Worm (Caenorhabditis elegans) whole organism, mixed stage, embryonic: ENCODE data around the gene T24A6.16.

Source experiments
- M03D4.4 ChIP-seq: sonication (generic microtip); optimal IDR thresholded peaks from 2 replicates; lab custom pipeline; 2017; ENCODE audit warnings: mild to moderate bottlenecking, missing genetic modification characterization, missing compliant biosample characterization
- bed-3 ChIP-seq: fragments of 200-800 bp; sonication (Bioruptor generic); optimal IDR thresholded peaks from 3 replicates; lab custom pipeline; 2018; ENCODE audit warnings: mild to moderate bottlenecking, missing genetic modification characterization, moderate library complexity, missing compliant biosample characterization
- blmp-1 ChIP-seq: fragments of 150-350 bp; optimal IDR thresholded peaks from 2 replicates; lab custom pipeline; 2014; ENCODE audit warnings: missing biosample characterization, missing genetic modification characterization
- ceh-39 ChIP-seq: fragments of 150-350 bp; optimal IDR thresholded peaks from 2 replicates; lab custom pipeline; 2014; ENCODE audit warnings: missing biosample characterization, missing genetic modification characterization
- ceh-43 ChIP-seq: fragments of 200-800 bp; sonication (Bioruptor generic); optimal IDR thresholded peaks from 2 replicates; lab custom pipeline; 2018; ENCODE audit warnings: mild to moderate bottlenecking, missing genetic modification characterization, moderate library complexity, missing compliant biosample characterization
- ceh-83 ChIP-seq: fragments of 200-800 bp; sonication (Bioruptor generic); optimal IDR thresholded peaks from 2 replicates; lab custom pipeline; 2018; ENCODE audit warnings: mild to moderate bottlenecking, missing genetic modification characterization, missing compliant biosample characterization
- ces-1 ChIP-seq: fragments of 150-350 bp; optimal IDR thresholded peaks from 2 replicates; lab custom pipeline; 2014; ENCODE audit warnings: missing biosample characterization, missing genetic modification reagents, missing genetic modification characterization
- cnd-1 ChIP-seq: fragments of 200-800 bp; sonication (Bioruptor generic); optimal IDR thresholded peaks from 2 replicates; lab custom pipeline; 2018; ENCODE audit warnings: mild to moderate bottlenecking, missing genetic modification characterization, missing compliant biosample characterization
- drap-1 ChIP-seq: fragments of 200-800 bp; sonication (Bioruptor generic); optimal IDR thresholded peaks from 3 replicates; lab custom pipeline; 2018; ENCODE audit warnings: mild to moderate bottlenecking, missing genetic modification characterization, missing compliant biosample characterization
- elt-1 ChIP-seq: sonication (generic microtip); optimal IDR thresholded peaks from 2 replicates; lab custom pipeline; 2017; ENCODE audit warnings: missing genetic modification characterization, mild to moderate bottlenecking, missing compliant biosample characterization, antibody characterized with exemption, moderate library complexity, borderline replicate concordance; ENCODE audit not compliant: insufficient read depth
- elt-3 ChIP-seq: fragments of 150-350 bp; optimal IDR thresholded peaks from 2 replicates; lab custom pipeline; 2014; ENCODE audit warnings: missing biosample characterization, missing genetic modification characterization
- flh-1 ChIP-seq: fragments of 200-800 bp; sonication (Bioruptor generic); optimal IDR thresholded peaks from 2 replicates; lab custom pipeline; 2018; ENCODE audit warnings: mild to moderate bottlenecking, missing genetic modification characterization, moderate library complexity, missing compliant biosample characterization
- ham-2 ChIP-seq: fragments of 200-800 bp; sonication (Bioruptor generic); optimal IDR thresholded peaks from 2 replicates; lab custom pipeline; 2018; ENCODE audit warnings: mild to moderate bottlenecking, missing genetic modification characterization, missing compliant biosample characterization
- hlh-1 ChIP-seq: fragments of 150-350 bp; optimal IDR thresholded peaks from 2 replicates; lab custom pipeline; 2014; ENCODE audit warnings: missing biosample characterization, missing genetic modification reagents, missing genetic modification characterization
- lin-13 ChIP-seq: fragments of 150-350 bp; optimal IDR thresholded peaks from 2 replicates; lab custom pipeline; 2014; ENCODE audit warnings: missing biosample characterization, missing genetic modification characterization
- lin-32 ChIP-seq: fragments of 200-800 bp; sonication (Bioruptor generic); optimal IDR thresholded peaks from 2 replicates; lab custom pipeline; 2018; ENCODE audit warnings: mild to moderate bottlenecking, missing genetic modification characterization, missing compliant biosample characterization
- lsy-2 ChIP-seq: fragments of 150-350 bp; optimal IDR thresholded peaks from 2 replicates; lab custom pipeline; 2014; ENCODE audit warnings: missing biosample characterization, missing genetic modification characterization
- mab-5 ChIP-seq: fragments of 150-350 bp; optimal IDR thresholded peaks from 2 replicates; lab custom pipeline; 2014; ENCODE audit warnings: missing biosample characterization, missing genetic modification characterization
- mls-2 ChIP-seq: sonication (generic microtip); optimal IDR thresholded peaks from 2 replicates; lab custom pipeline; 2016; ENCODE audit warnings: mild to moderate bottlenecking, missing genetic modification characterization, moderate library complexity, missing compliant biosample characterization
- nhr-12 ChIP-seq: fragments of 150-350 bp; optimal IDR thresholded peaks from 2 replicates; lab custom pipeline; 2014; ENCODE audit warnings: missing biosample characterization, missing genetic modification characterization
- nhr-2 ChIP-seq: fragments of 150-350 bp; optimal IDR thresholded peaks from 2 replicates; lab custom pipeline; 2014; ENCODE audit warnings: missing biosample characterization, missing genetic modification characterization
- nhr-237 ChIP-seq: fragments of 150-350 bp; optimal IDR thresholded peaks from 2 replicates; lab custom pipeline; 2014; ENCODE audit warnings: missing biosample characterization, missing genetic modification characterization
- nhr-28 ChIP-seq: fragments of 150-350 bp; optimal IDR thresholded peaks from 2 replicates; lab custom pipeline; 2014; ENCODE audit warnings: missing biosample characterization, missing genetic modification characterization
- pha-4 ChIP-seq: fragments of 150-350 bp; optimal IDR thresholded peaks from 2 replicates; lab custom pipeline; 2018; ENCODE audit warnings: missing biosample characterization, missing genetic modification reagents, missing genetic modification characterization
- sem-2 ChIP-seq: fragments of 200-800 bp; sonication (Bioruptor generic); optimal IDR thresholded peaks from 2 replicates; lab custom pipeline; 2018; ENCODE audit warnings: mild to moderate bottlenecking, missing genetic modification characterization, missing compliant biosample characterization
- snpc-4 ChIP-seq: fragments of 150-350 bp; optimal IDR thresholded peaks from 2 replicates; lab custom pipeline; 2014; ENCODE audit warnings: missing biosample characterization, missing genetic modification characterization
- sptf-1 ChIP-seq: sonication (generic microtip); optimal IDR thresholded peaks from 2 replicates; lab custom pipeline; 2017; ENCODE audit warnings: mild to moderate bottlenecking, missing genetic modification characterization, moderate library complexity, missing compliant biosample characterization
- tbx-8 ChIP-seq: fragments of 200-800 bp; sonication (Bioruptor generic); optimal IDR thresholded peaks from 2 replicates; lab custom pipeline; 2018; ENCODE audit warnings: mild to moderate bottlenecking, missing genetic modification characterization, moderate library complexity, missing compliant biosample characterization
- unc-120 ChIP-seq: sonication (generic microtip); optimal IDR thresholded peaks from 2 replicates; lab custom pipeline; 2017; ENCODE audit warnings: missing genetic modification characterization, missing compliant biosample characterization; ENCODE audit not compliant: poor library complexity, severe bottlenecking
- unc-39 ChIP-seq: fragments of 150-350 bp; optimal IDR thresholded peaks from 2 replicates; lab custom pipeline; 2014; ENCODE audit warnings: missing biosample characterization, missing genetic modification characterization
- unc-62 ChIP-seq: fragments of 150-350 bp; optimal IDR thresholded peaks from 2 replicates; lab custom pipeline; 2014; ENCODE audit warnings: missing biosample characterization, missing genetic modification reagents, missing genetic modification characterization
- zip-8 ChIP-seq: fragments of 150-350 bp; optimal IDR thresholded peaks from 2 replicates; lab custom pipeline; 2014; ENCODE audit warnings: missing biosample characterization, missing genetic modification characterization
- ztf-11 ChIP-seq: fragments of 150-350 bp; optimal IDR thresholded peaks from 2 replicates; lab custom pipeline; 2014; ENCODE audit warnings: missing biosample characterization, missing genetic modification characterization

Gene T24A6.16

ce11 chrV:3543344-3543743 lies 19.4 kb downstream of the T24A6.16 start, which contains the start of gene nhr-222:
Gene nhr-222, minus strand, starts transcription at chrV:3543444.
- no peak for TF ChIP-seq elt-3 (tag; lab: Kevin White, UChicago)
- TF ChIP-seq blmp-1 (tag; lab: Kevin White, UChicago) = no peak

ce11 chrV:3541117-3541516 lies 21.6 kb downstream of the T24A6.16 start, which contains the start of gene srbc-67:
Gene srbc-67, minus strand, starts transcription at chrV:3541217.
- TF ChIP-seq lin-32 (GFP tag; lab: Kevin White, UChicago) (no peak), elt-1 (tag; lab: Kevin White, UChicago) (no peak), lsy-2 (tag; lab: Kevin White, UChicago) (no peak), cnd-1 (tag; lab: Kevin White, UChicago) (no peak), M03D4.4 (tag; lab: Kevin White, UChicago) (no peak)

ce11 chrV:3538307-3538706 lies 24.4 kb downstream of the T24A6.16 start, which contains the start of gene nhr-93:
Gene nhr-93, minus strand, starts transcription at chrV:3538407.
- TF ChIP-seq ztf-11 (tag; lab: Kevin White, UChicago) (no peak), M03D4.4 (tag; lab: Kevin White, UChicago) (no peak), bed-3 (GFP tag; lab: Kevin White, UChicago) (no peak), elt-1 (tag; lab: Kevin White, UChicago) (no peak), ham-2 (GFP tag; lab: Kevin White, UChicago) (no peak)

ce11 chrV:3535260-3535659 lies 27.5 kb downstream of the T24A6.16 start, which contains the start of gene nhr-221:
Gene nhr-221, minus strand, starts transcription at chrV:3535360.
- TF ChIP-seq hlh-1 (tag; lab: Kevin White, UChicago) (no peak), unc-120 (no peak), tbx-8 (GFP tag; lab: Kevin White, UChicago) (no peak), blmp-1 (tag; lab: Kevin White, UChicago) (no peak), ces-1 (GFP tag; lab: Kevin White, UChicago) (no peak), mab-5 (no peak), lsy-2 (tag; lab: Kevin White, UChicago) (no peak)

ce11 chrV:3530403-3530802 lies 32.3 kb downstream of the T24A6.16 start, which contains the start of gene srbc-66:
Gene srbc-66, plus strand, starts transcription at chrV:3530703.
- TF ChIP-seq blmp-1 (tag; lab: Kevin White, UChicago) (no peak), ham-2 (GFP tag; lab: Kevin White, UChicago) (no peak), nhr-12 (tag; lab: Kevin White, UChicago) (no peak), elt-3 (tag; lab: Kevin White, UChicago) (no peak), zip-8 (tag; lab: Kevin White, UChicago) (no peak), ceh-43 (GFP tag; lab: Kevin White, UChicago) (no peak), lsy-2 (tag; lab: Kevin White, UChicago) (no peak), mab-5 (no peak), pha-4 (no peak), sem-2 (GFP tag; lab: Kevin White, UChicago) (no peak), hlh-1 (tag; lab: Kevin White, UChicago) (no peak), mls-2 (no peak), unc-39 (tag; lab: Kevin White, UChicago) (no peak), ceh-39 (tag; lab: Kevin White, UChicago) (no peak), flh-1 (GFP tag; lab: Kevin White, UChicago) (no peak), drap-1 (no peak), nhr-2 (tag; lab: Kevin White, UChicago) (no peak), unc-62 (GFP tag; lab: Kevin White, UChicago) (no peak), nhr-28 (no peak)

ce11 chrV:3526882-3527281 lies 35.8 kb downstream of the T24A6.16 start, which contains the start of gene str-260:
Gene str-260, plus strand, starts transcription at chrV:3527182.
- TF ChIP-seq flh-1 (GFP tag; lab: Kevin White, UChicago) (no peak), drap-1 (no peak), unc-120 (no peak), sptf-1 (tag; lab: Kevin White, UChicago) (no peak), unc-39 (tag; lab: Kevin White, UChicago) (no peak), nhr-28 (no peak), lin-32 (GFP tag; lab: Kevin White, UChicago) (no peak), nhr-12 (tag; lab: Kevin White, UChicago) (no peak), mls-2 (no peak), unc-62 (GFP tag; lab: Kevin White, UChicago) (no peak), M03D4.4 (tag; lab: Kevin White, UChicago) (no peak), nhr-237 (tag; lab: Kevin White, UChicago) (no peak), cnd-1 (tag; lab: Kevin White, UChicago) (no peak), ceh-39 (tag; lab: Kevin White, UChicago) (no peak), ceh-83 (no peak), sem-2 (GFP tag; lab: Kevin White, UChicago) (no peak), snpc-4 (tag; lab: Kevin White, UChicago) (no peak), lin-13 (tag; lab: Kevin White, UChicago) (no peak), tbx-8 (GFP tag; lab: Kevin White, UChicago) (no peak), mab-5 (no peak)
